Fruit fly (Drosophila melanogaster) whole organism, embryonic: ENCODE results near the gene bnl.

Experiments used
- BtbVII ChIP-seq: fragments of 200-800 bp; sonication (Bioruptor generic); optimal IDR thresholded peaks from 3 replicates; lab custom pipeline; 2017; ENCODE audit warnings: missing biosample characterization, mild to moderate bottlenecking, missing genetic modification characterization
- CG11456 ChIP-seq: fragments of 200-800 bp; sonication (Bioruptor generic); IDR thresholded peaks from 3 replicates; pipeline ENCODE4 v1.3.6; 2022; ENCODE audit warnings: missing biosample characterization, missing genetic modification characterization
- CG11723 ChIP-seq: fragments of 200-800 bp; sonication (Bioruptor generic); optimal IDR thresholded peaks from 2 replicates; lab custom pipeline; 2017; ENCODE audit warnings: missing biosample characterization, mild to moderate bottlenecking, missing genetic modification characterization
- CG12104 ChIP-seq: fragments of 200-800 bp; sonication (Bioruptor generic); optimal IDR thresholded peaks from 3 replicates; lab custom pipeline; 2016; ENCODE audit warnings: missing biosample characterization, missing genetic modification characterization
- CG14050 ChIP-seq: fragments of 200-800 bp; sonication (Bioruptor generic); IDR thresholded peaks from 3 replicates; pipeline ENCODE4 v1.3.6; 2022; ENCODE audit warnings: missing biosample characterization, missing genetic modification characterization
- CG1602 ChIP-seq: fragments of 200-800 bp; sonication (Bioruptor generic); optimal IDR thresholded peaks from 3 replicates; lab custom pipeline; 2016; ENCODE audit warnings: missing biosample characterization, missing genetic modification characterization
- CG17829 ChIP-seq: fragments of 200-800 bp; optimal IDR thresholded peaks from 2 replicates; lab custom pipeline; 2019; ENCODE audit warnings: missing biosample characterization, mild to moderate bottlenecking, missing genetic modification characterization, moderate library complexity
- CG18619 ChIP-seq: fragments of 200-800 bp; sonication (Bioruptor generic); optimal IDR thresholded peaks from 3 replicates; lab custom pipeline; 2017; ENCODE audit warnings: missing biosample characterization, mild to moderate bottlenecking, missing genetic modification characterization
- CG18764 ChIP-seq: fragments of 200-800 bp; sonication (Bioruptor generic); optimal IDR thresholded peaks from 3 replicates; lab custom pipeline; 2016; ENCODE audit warnings: missing biosample characterization, missing genetic modification characterization
- CG2199 ChIP-seq: fragments of 200-800 bp; sonication (Bioruptor generic); IDR thresholded peaks from 3 replicates; pipeline ENCODE4 v1.3.6; 2022; ENCODE audit warnings: missing biosample characterization, missing genetic modification characterization
- CG31365 ChIP-seq: fragments of 200-800 bp; sonication (Bioruptor generic); optimal IDR thresholded peaks from 2 replicates; lab custom pipeline; 2018; ENCODE audit warnings: missing biosample characterization, mild to moderate bottlenecking, missing genetic modification characterization
- CG3163 ChIP-seq: fragments of 200-800 bp; sonication (Bioruptor generic); optimal IDR thresholded peaks from 3 replicates; lab custom pipeline; 2016; ENCODE audit warnings: missing biosample characterization, missing genetic modification characterization
- CG3838 ChIP-seq: fragments of 200-800 bp; sonication (Bioruptor generic); optimal IDR thresholded peaks from 3 replicates; lab custom pipeline; 2016; ENCODE audit warnings: missing biosample characterization, missing genetic modification characterization
- CG43689 ChIP-seq: fragments of 200-800 bp; sonication (Bioruptor generic); IDR thresholded peaks from 2 replicates; pipeline ENCODE4 v1.3.6; 2022; ENCODE audit warnings: missing biosample characterization, missing genetic modification characterization
- CG4820 ChIP-seq: fragments of 200-800 bp; sonication (Bioruptor generic); optimal IDR thresholded peaks from 3 replicates; lab custom pipeline; 2016; ENCODE audit warnings: missing biosample characterization, missing genetic modification characterization
- CG5245 ChIP-seq: fragments of 200-800 bp; sonication (Bioruptor generic); optimal IDR thresholded peaks from 3 replicates; lab custom pipeline; 2016; ENCODE audit warnings: missing biosample characterization, missing genetic modification characterization
- CG6272 ChIP-seq: fragments of 200-800 bp; sonication (Bioruptor generic); IDR thresholded peaks from 2 replicates; pipeline ENCODE4 v1.3.6; 2022; ENCODE audit warnings: missing biosample characterization, missing genetic modification characterization
- CG6654 ChIP-seq: fragments of 200-800 bp; sonication (Bioruptor generic); optimal IDR thresholded peaks from 2 replicates; lab custom pipeline; 2017; ENCODE audit warnings: missing biosample characterization, mild to moderate bottlenecking, missing genetic modification characterization
- CG7271 ChIP-seq: fragments of 200-800 bp; sonication (Bioruptor generic); optimal IDR thresholded peaks from 2 replicates; lab custom pipeline; 2018; ENCODE audit warnings: missing biosample characterization, mild to moderate bottlenecking, missing genetic modification characterization, moderate library complexity
- CG7372 ChIP-seq: fragments of 200-800 bp; sonication (Bioruptor generic); IDR thresholded peaks from 2 replicates; pipeline ENCODE4 v1.3.6; 2022; ENCODE audit warnings: missing biosample characterization, missing genetic modification characterization
- CG8924 ChIP-seq: fragments of 200-800 bp; optimal IDR thresholded peaks from 3 replicates; lab custom pipeline; 2019; ENCODE audit warnings: missing biosample characterization, mild to moderate bottlenecking, missing genetic modification characterization, moderate library complexity
- CkIIα-i1 ChIP-seq: fragments of 200-800 bp; sonication (Bioruptor generic); IDR thresholded peaks from 2 replicates; pipeline ENCODE4 v1.3.6; 2022; ENCODE audit warnings: missing biosample characterization, missing genetic modification characterization
- CrebB ChIP-seq: fragments of 200-800 bp; sonication (Bioruptor generic); optimal IDR thresholded peaks from 3 replicates; lab custom pipeline; 2018; ENCODE audit warnings: missing biosample characterization, mild to moderate bottlenecking, missing genetic modification characterization
- D19A ChIP-seq: fragments of 200-800 bp; optimal IDR thresholded peaks from 3 replicates; lab custom pipeline; 2019; ENCODE audit warnings: missing biosample characterization, mild to moderate bottlenecking, missing genetic modification characterization, moderate library complexity
- Dip3 ChIP-seq: fragments of 200-800 bp; sonication (Bioruptor generic); optimal IDR thresholded peaks from 3 replicates; lab custom pipeline; 2016; ENCODE audit warnings: missing biosample characterization, missing genetic modification characterization
- ERR ChIP-seq: fragments of 200-800 bp; sonication (Bioruptor generic); optimal IDR thresholded peaks from 2 replicates; lab custom pipeline; 2016; ENCODE audit warnings: missing biosample characterization, missing genetic modification characterization
- Fer1 ChIP-seq: fragments of 200-800 bp; sonication (Bioruptor generic); optimal IDR thresholded peaks from 2 replicates; lab custom pipeline; 2017; ENCODE audit warnings: missing biosample characterization, mild to moderate bottlenecking, missing genetic modification characterization
- H15 ChIP-seq: fragments of 200-800 bp; sonication (Bioruptor generic); IDR thresholded peaks from 3 replicates; pipeline ENCODE4 v1.3.6; 2022; ENCODE audit warnings: missing biosample characterization, missing genetic modification characterization
- HLH54F ChIP-seq: fragments of 200-800 bp; sonication (Bioruptor generic); optimal IDR thresholded peaks from 3 replicates; lab custom pipeline; 2016; ENCODE audit warnings: missing biosample characterization, missing genetic modification characterization
- Hr51 ChIP-seq, 2 experiments: fragments of 200-800 bp; sonication (Bioruptor generic); optimal IDR thresholded peaks; 2 replicates in 1 of 2; 3 replicates in 1 of 2; lab custom pipeline; 2016 to 2018; ENCODE audit warnings: missing biosample characterization in 2 of 2, missing genetic modification characterization in 2 of 2, mild to moderate bottlenecking in 1 of 2, moderate library complexity in 1 of 2
- Med ChIP-seq: fragments of 200-800 bp; sonication (Bioruptor generic); peaks from one replicate; lab custom pipeline; 2016; ENCODE audit warnings: missing biosample characterization, missing genetic modification characterization, mild to moderate bottlenecking, inconsistent platforms, moderate library complexity
- Nf-YA ChIP-seq: fragments of 200-800 bp; sonication (Bioruptor generic); IDR thresholded peaks from 2 replicates; pipeline ENCODE4 v1.3.6; 2022; ENCODE audit warnings: missing biosample characterization, missing genetic modification characterization
- Ssrp ChIP-seq: fragments of 200-800 bp; sonication (Bioruptor generic); optimal IDR thresholded peaks from 2 replicates; lab custom pipeline; 2018; ENCODE audit warnings: missing biosample characterization, mild to moderate bottlenecking, missing genetic modification characterization, moderate library complexity
- Trl ChIP-seq, 3 experiments: fragments of >200 bp in 2 of 3; fragments of 200-800 bp in 1 of 3; sonication (Bioruptor generic) in 1 of 3; optimal IDR thresholded peaks; 2 replicates in 1 of 3; 3 replicates in 2 of 3; lab custom pipeline; 2016 to 2017; ENCODE audit warnings: missing biosample characterization in 1 of 3, missing genetic modification characterization in 1 of 3
- Vsx1 ChIP-seq: fragments of 200-800 bp; sonication (Bioruptor generic); optimal IDR thresholded peaks from 2 replicates; lab custom pipeline; 2017; ENCODE audit warnings: missing biosample characterization, mild to moderate bottlenecking, missing genetic modification characterization, missing genetic modification reagents
- az2 ChIP-seq: fragments of 200-800 bp; sonication (Bioruptor generic); optimal IDR thresholded peaks from 3 replicates; lab custom pipeline; 2016; ENCODE audit warnings: missing biosample characterization, missing genetic modification characterization
- caup ChIP-seq: fragments of 200-800 bp; sonication (Bioruptor generic); optimal IDR thresholded peaks from 3 replicates; lab custom pipeline; 2017; ENCODE audit warnings: missing biosample characterization, mild to moderate bottlenecking, missing genetic modification characterization, moderate library complexity; ENCODE audit not compliant: severe bottlenecking
- cg ChIP-seq: fragments of 200-800 bp; sonication (Bioruptor generic); optimal IDR thresholded peaks from 3 replicates; lab custom pipeline; 2019; ENCODE audit warnings: missing biosample characterization, mild to moderate bottlenecking, missing genetic modification characterization, moderate library complexity
- corto ChIP-seq: fragments of 200-800 bp; sonication (Bioruptor generic); optimal IDR thresholded peaks from 2 replicates; lab custom pipeline; 2016; ENCODE audit warnings: missing biosample characterization, mild to moderate bottlenecking, missing genetic modification characterization, moderate library complexity
- crc ChIP-seq: fragments of 200-800 bp; sonication (Bioruptor generic); optimal IDR thresholded peaks from 2 replicates; lab custom pipeline; 2016; ENCODE audit warnings: missing biosample characterization, missing genetic modification characterization
- disco-r ChIP-seq: fragments of 200-800 bp; sonication (Bioruptor generic); optimal IDR thresholded peaks from 2 replicates; lab custom pipeline; 2016; ENCODE audit warnings: missing biosample characterization, missing genetic modification characterization
- en ChIP-seq: fragments of 200-800 bp; sonication (Bioruptor generic); optimal IDR thresholded peaks from 2 replicates; lab custom pipeline; 2016; ENCODE audit warnings: missing biosample characterization, missing genetic modification characterization
- eve ChIP-seq, 2 experiments: fragments of >200 bp; optimal IDR thresholded peaks; 2 replicates each; lab custom pipeline; 2017; ENCODE audit warnings: missing biosample characterization in 2 of 2, missing genetic modification characterization in 2 of 2
- insv ChIP-seq, 2 experiments: fragments of 200-800 bp; sonication (Bioruptor generic); optimal IDR thresholded peaks; 3 replicates each; lab custom pipeline; 2016 to 2018; ENCODE audit warnings: missing biosample characterization in 2 of 2, missing genetic modification characterization in 2 of 2
- peb ChIP-seq: fragments of 200-800 bp; sonication (Bioruptor generic); IDR thresholded peaks from 2 replicates; pipeline ENCODE4 v1.3.6; 2022; ENCODE audit warnings: missing biosample characterization, missing genetic modification characterization
- pum ChIP-seq: fragments of 200-800 bp; sonication (Bioruptor generic); optimal IDR thresholded peaks from 2 replicates; lab custom pipeline; 2016; ENCODE audit warnings: missing biosample characterization, missing genetic modification characterization
- repo ChIP-seq: fragments of 200-800 bp; sonication (Bioruptor generic); optimal IDR thresholded peaks from 2 replicates; lab custom pipeline; 2016; ENCODE audit warnings: missing biosample characterization, missing genetic modification characterization
- schlank ChIP-seq: fragments of 200-800 bp; sonication (Bioruptor generic); optimal IDR thresholded peaks from 2 replicates; lab custom pipeline; 2018; ENCODE audit warnings: missing biosample characterization, mild to moderate bottlenecking, missing genetic modification characterization
- so ChIP-seq: fragments of 200-800 bp; sonication (Bioruptor generic); IDR thresholded peaks from 3 replicates; pipeline ENCODE4 v1.3.6; 2022; ENCODE audit warnings: missing biosample characterization, missing genetic modification characterization
- sr ChIP-seq: fragments of 200-800 bp; sonication (Bioruptor generic); IDR thresholded peaks from 3 replicates; pipeline ENCODE4 v1.3.6; 2022; ENCODE audit warnings: missing biosample characterization, missing genetic modification characterization
- tx ChIP-seq: fragments of 200-800 bp; sonication (Bioruptor generic); optimal IDR thresholded peaks from 2 replicates; lab custom pipeline; 2016; ENCODE audit warnings: missing biosample characterization, missing genetic modification characterization

The bnl gene

dm6 chr3R:19880431-19880939 lies 43.9 kb upstream of the bnl start (continued):
- TF ChIP-seq Ssrp (tag; lab: Kevin White, UChicago) (peak; percentile 38), caup (peak; percentile 46), CG6272 (GFP tag; lab: Robert Waterston, UW) (no peak), HLH54F (GFP tag; lab: Kevin White, UChicago) (peak; percentile 18), CrebB (tag; lab: Kevin White, UChicago) (no peak), CG14050 (GFP tag; lab: Robert Waterston, UW) (peak; percentile 44; the same call in 2 of the 3 replicates), pum (GFP tag; lab: Kevin White, UChicago) (peak; percentile 24), Med (GFP tag; lab: Kevin White, UChicago) (peak; percentile 88), CG7271 (tag; lab: Kevin White, UChicago) (no peak), cg (GFP tag; lab: Kevin White, UChicago) (peak; percentile 85), en (GFP tag; lab: Kevin White, UChicago) (peak; percentile 48), CG7372 (peak; percentile 55; the same call in 1 of the 2 replicates), CG2199 (GFP tag; lab: Robert Waterston, UW) (0 out of 3 replicates have a peak, but pooled peaks have one; percentile 52), az2 (GFP tag; lab: Kevin White, UChicago) (peak; percentile 27), repo (GFP tag; lab: Kevin White, UChicago) (no peak), eve (GFP tag; optimal IDR thresholded peaks at IDR 0.05; lab: Kevin White, UChicago) (no peak), BtbVII (GFP tag; lab: Kevin White, UChicago) (peak; percentile 77), CG18619 (GFP tag; lab: Kevin White, UChicago) (peak; percentile 57), ERR (GFP tag; lab: Kevin White, UChicago) (peak; percentile 44), insv (GFP tag; optimal IDR thresholded peaks at IDR 0.05; lab: Kevin White, UChicago) (no peak), CG11723 (GFP tag; lab: Kevin White, UChicago) (peak; percentile 65), so (GFP tag; lab: Robert Waterston, UW) (0 out of 3 replicates have a peak, but pooled peaks have one; percentile 37), Vsx1 (GFP tag; lab: Kevin White, UChicago) (no peak), CkIIα-i1 (GFP tag; lab: Robert Waterston, UW) (no peak), CG3838 (GFP tag; lab: Kevin White, UChicago) (no peak), CG5245 (GFP tag; lab: Kevin White, UChicago) (no peak), CG11456 (GFP tag; lab: Robert Waterston, UW) (no peak), CG17829 (tag; lab: Kevin White, UChicago) (peak; percentile 23), H15 (no peak), Nf-YA (GFP tag; lab: Robert Waterston, UW) (0 out of 2 replicates have a peak, but pooled peaks have one; percentile 29), tx (GFP tag; lab: Kevin White, UChicago) (peak; percentile 11), Trl (optimal IDR thresholded peaks at IDR 0.05; lab: Kevin White, UChicago) (no peak), Trl (GFP tag; optimal IDR thresholded peaks at IDR 0.05; lab: Kevin White, UChicago) (peak; percentile 49), Dip3 (GFP tag; lab: Kevin White, UChicago) (peak; percentile 31), CG12104 (peak; percentile 36), CG4820 (GFP tag; lab: Kevin White, UChicago) (peak; percentile 37), corto (peak; percentile 51), peb (GFP tag; lab: Robert Waterston, UW) (no peak), schlank (tag; lab: Kevin White, UChicago) (no peak), Fer1 (GFP tag; lab: Kevin White, UChicago) (peak; percentile 83), D19A (tag; lab: Kevin White, UChicago) (peak; percentile 39), CG6654 (GFP tag; lab: Kevin White, UChicago) (peak; percentile 13), CG43689 (GFP tag; lab: Robert Waterston, UW) (no peak), CG3163 (GFP tag; lab: Kevin White, UChicago) (peak; percentile 31), crc (GFP tag; lab: Kevin White, UChicago) (no peak), CG18764 (GFP tag; lab: Kevin White, UChicago) (no peak), disco-r (GFP tag; lab: Kevin White, UChicago) (peak; percentile 12), CG8924 (tag; lab: Kevin White, UChicago) (peak; percentile 64), Hr51 (GFP tag; optimal IDR thresholded peaks at IDR 0.05; lab: Kevin White, UChicago) (peak in 1 of 2 experiments; percentile 75), CG31365 (tag; lab: Kevin White, UChicago) (no peak), CG1602 (GFP tag; lab: Kevin White, UChicago) (peak; percentile 13), sr (GFP tag; lab: Robert Waterston, UW) (peak; percentile 99)
